Worm (Caenorhabditis elegans): ENCODE measurements around the gene spp-26.

The spp-26 gene

ce11 chrV:6576567-6576966 is 17.6 kb upstream of the spp-26 start, which contains the start of gene EGAP9.4:
Gene EGAP9.4, plus strand, starts transcription at chrV:6576867.
- TF ChIP-seq aly-1 (tag; optimal IDR thresholded peaks at IDR 0.05) (no peak), ama-1 (optimal IDR thresholded peaks at IDR 0.05) (no peak), hmg-4 (GFP tag; optimal IDR thresholded peaks at IDR 0.05) (no peak)

ce11 chrV:6575406-6576130 is 16.6 kb upstream of the spp-26 start, which contains the start of gene fut-2:
Gene fut-2, minus strand, starts transcription at chrV:6575890.
- TF ChIP-seq F13C5.2 (tag; optimal IDR thresholded peaks at IDR 0.05) (no peak), tbx-11 (GFP tag; IDR thresholded peaks at IDR 0.05) (no peak), ceh-36 (tag; optimal IDR thresholded peaks at IDR 0.05) (no peak), hmg-4 (GFP tag; optimal IDR thresholded peaks at IDR 0.05) (no peak), ama-1 (optimal IDR thresholded peaks at IDR 0.05) (no peak), ets-7 (tag; optimal IDR thresholded peaks at IDR 0.05) (no peak), sea-1 (GFP tag; conservative IDR thresholded peaks at IDR 0.05) (no peak), pes-1 (GFP tag; IDR thresholded peaks at IDR 0.05) (no peak), flt-1 (GFP tag; IDR thresholded peaks at IDR 0.05) (no peak), hmbx-1 (tag; optimal IDR thresholded peaks at IDR 0.05) (no peak), ceh-13 (GFP tag; optimal IDR thresholded peaks at IDR 0.05) (no peak), aly-1 (tag; optimal IDR thresholded peaks at IDR 0.05) (no peak), B0310.2 (tag; optimal IDR thresholded peaks at IDR 0.05) (no peak), scrt-1 (GFP tag; IDR thresholded peaks at IDR 0.05) (no peak)

ce11 chrV:6565851-6566386 is 6.9 kb upstream of the spp-26 start, which contains the start of gene K04A8.1:
Gene K04A8.1, plus strand, starts transcription at chrV:6566336.
- TF ChIP-seq ets-7 (tag; optimal IDR thresholded peaks at IDR 0.05) (no peak), hmbx-1 (tag; optimal IDR thresholded peaks at IDR 0.05) (no peak), sea-1 (GFP tag; conservative IDR thresholded peaks at IDR 0.05) (no peak), ceh-13 (GFP tag; optimal IDR thresholded peaks at IDR 0.05) (no peak), scrt-1 (GFP tag; IDR thresholded peaks at IDR 0.05) (no peak)

ce11 chrV:6561592-6561991 is 2.6 kb upstream of the spp-26 start, which contains the start of gene spp-19:
Gene spp-19, minus strand, starts transcription at chrV:6561692.
- TF ChIP-seq sea-1 (GFP tag; conservative IDR thresholded peaks at IDR 0.05) (no peak), aly-1 (tag; optimal IDR thresholded peaks at IDR 0.05) (no peak), hmbx-1 (tag; optimal IDR thresholded peaks at IDR 0.05) (no peak), B0310.2 (tag; optimal IDR thresholded peaks at IDR 0.05) (no peak), scrt-1 (GFP tag; IDR thresholded peaks at IDR 0.05) (no peak), flt-1 (GFP tag; IDR thresholded peaks at IDR 0.05) (no peak), pes-1 (GFP tag; IDR thresholded peaks at IDR 0.05) (no peak), hmg-4 (GFP tag; optimal IDR thresholded peaks at IDR 0.05) (no peak), ceh-13 (GFP tag; optimal IDR thresholded peaks at IDR 0.05) (no peak), ama-1 (optimal IDR thresholded peaks at IDR 0.05) (no peak), tbx-11 (GFP tag; IDR thresholded peaks at IDR 0.05) (no peak), F13C5.2 (tag; optimal IDR thresholded peaks at IDR 0.05) (no peak)

ce11 chrV:6559585-6559984 is 580 bp upstream of the spp-26 start:
- TF ChIP-seq ets-7 (tag; optimal IDR thresholded peaks at IDR 0.05), result no peak
- TF ChIP-seq hmg-4 (GFP tag; optimal IDR thresholded peaks at IDR 0.05), result no peak
- TF ChIP-seq ama-1 (optimal IDR thresholded peaks at IDR 0.05), result no peak
- TF ChIP-seq tbx-11 (GFP tag; IDR thresholded peaks at IDR 0.05), result 0 out of 2 replicates have a peak, but pooled peaks have one; percentile 52
- TF ChIP-seq hnd-1 (tag; optimal IDR thresholded peaks at IDR 0.05), result no peak
- no peak for TF ChIP-seq tbx-37 (GFP tag; conservative IDR thresholded peaks at IDR 0.05)

- TF ChIP-seq tbx-11 (GFP tag; IDR thresholded peaks at IDR 0.05), result no peak
- no peak for TF ChIP-seq F13C5.2 (tag; optimal IDR thresholded peaks at IDR 0.05)
- TF ChIP-seq B0310.2 (tag; optimal IDR thresholded peaks at IDR 0.05), result no peak
- TF ChIP-seq flt-1 (GFP tag; IDR thresholded peaks at IDR 0.05), result no peak
- no peak for TF ChIP-seq scrt-1 (GFP tag; IDR thresholded peaks at IDR 0.05)
- no peak for TF ChIP-seq ceh-36 (tag; optimal IDR thresholded peaks at IDR 0.05)
- no peak for TF ChIP-seq ets-7 (tag; optimal IDR thresholded peaks at IDR 0.05)
- TF ChIP-seq ama-1 (optimal IDR thresholded peaks at IDR 0.05), result no peak
- no peak for TF ChIP-seq hmg-4 (GFP tag; optimal IDR thresholded peaks at IDR 0.05)
- no peak for TF ChIP-seq tbx-37 (GFP tag; conservative IDR thresholded peaks at IDR 0.05)
- TF ChIP-seq tra-4 (tag; optimal IDR thresholded peaks at IDR 0.05), result no peak
- no peak for TF ChIP-seq hnd-1 (tag; optimal IDR thresholded peaks at IDR 0.05)
- no peak for TF ChIP-seq sea-1 (GFP tag; conservative IDR thresholded peaks at IDR 0.05)
- TF ChIP-seq aly-1 (tag; optimal IDR thresholded peaks at IDR 0.05), result no peak
- TF ChIP-seq ceh-13 (GFP tag; optimal IDR thresholded peaks at IDR 0.05), result no peak
- no peak for TF ChIP-seq pes-1 (GFP tag; IDR thresholded peaks at IDR 0.05)
- TF ChIP-seq hmbx-1 (tag; optimal IDR thresholded peaks at IDR 0.05), result no peak
Observed at ce11 chrV:6558103-6558502, 902 bp downstream of the spp-26 start, which contains the start of gene spp-20. Gene spp-20, minus strand, starts transcription at chrV:6558203.

- no peak for TF ChIP-seq flt-1 (GFP tag; IDR thresholded peaks at IDR 0.05)
- no peak for TF ChIP-seq ets-7 (tag; optimal IDR thresholded peaks at IDR 0.05)
- TF ChIP-seq scrt-1 (GFP tag; IDR thresholded peaks at IDR 0.05), result no peak
- no peak for TF ChIP-seq ama-1 (optimal IDR thresholded peaks at IDR 0.05)
- no peak for TF ChIP-seq ceh-36 (tag; optimal IDR thresholded peaks at IDR 0.05)
- TF ChIP-seq B0310.2 (tag; optimal IDR thresholded peaks at IDR 0.05), result no peak
- no peak for TF ChIP-seq ceh-13 (GFP tag; optimal IDR thresholded peaks at IDR 0.05)
- TF ChIP-seq tbx-37 (GFP tag; conservative IDR thresholded peaks at IDR 0.05), result no peak
- TF ChIP-seq sea-1 (GFP tag; conservative IDR thresholded peaks at IDR 0.05), result no peak
- no peak for TF ChIP-seq hmg-4 (GFP tag; optimal IDR thresholded peaks at IDR 0.05)
- TF ChIP-seq aly-1 (tag; optimal IDR thresholded peaks at IDR 0.05), result no peak
- no peak for TF ChIP-seq pes-1 (GFP tag; IDR thresholded peaks at IDR 0.05)
- no peak for TF ChIP-seq tbx-11 (GFP tag; IDR thresholded peaks at IDR 0.05)
- TF ChIP-seq hmbx-1 (tag; optimal IDR thresholded peaks at IDR 0.05), result no peak
- no peak for TF ChIP-seq tra-4 (tag; optimal IDR thresholded peaks at IDR 0.05)
- TF ChIP-seq hnd-1 (tag; optimal IDR thresholded peaks at IDR 0.05), result no peak
- TF ChIP-seq F13C5.2 (tag; optimal IDR thresholded peaks at IDR 0.05), result no peak
Observed at ce11 chrV:6557035-6557434, 2.0 kb downstream of the spp-26 start, which contains the start of gene spp-27. Gene spp-27, minus strand, starts transcription at chrV:6557135.

All from whole organism, early embryonic.